Worm (Caenorhabditis elegans): ENCODE data around the gene pdha-1.
A peak's percentile ranks its signal among the peaks of the same experiment; 100 is the strongest.

The pdha-1 gene

ce11 chrII:8016761-8017160 lies 49.3 kb upstream of the pdha-1 start (continued):
- no peak for TF ChIP-seq sdz-12 (GFP tag; optimal IDR thresholded peaks at IDR 0.05)
- no peak for TF ChIP-seq dmd-8 (GFP tag; IDR thresholded peaks at IDR 0.05)
- TF ChIP-seq lsy-2 (tag; optimal IDR thresholded peaks at IDR 0.05): peak; percentile 59 to 82
- TF ChIP-seq spr-1 (tag; optimal IDR thresholded peaks at IDR 0.05): no peak
- no peak for TF ChIP-seq spr-3 (GFP tag; optimal IDR thresholded peaks at IDR 0.05)
- TF ChIP-seq ces-1 (GFP tag; optimal IDR thresholded peaks at IDR 0.05): no peak
- peak; percentile 81 for TF ChIP-seq nhr-77 (tag; optimal IDR thresholded peaks at IDR 0.05)
- TF ChIP-seq T20F7.1 (GFP tag; optimal IDR thresholded peaks at IDR 0.05): peak; percentile 78
- TF ChIP-seq lir-3 (tag; optimal IDR thresholded peaks at IDR 0.05): no peak
- TF ChIP-seq lin-39 (tag; optimal IDR thresholded peaks at IDR 0.05): no peak

- TF ChIP-seq ztf-7 (tag; optimal IDR thresholded peaks at IDR 0.05) (no peak), unc-39 (tag; optimal IDR thresholded peaks at IDR 0.05) (no peak), aly-2 (tag; optimal IDR thresholded peaks at IDR 0.05) (no peak), T26A8.4 (GFP tag; IDR thresholded peaks at IDR 0.05) (no peak), ceh-62 (tag; optimal IDR thresholded peaks at IDR 0.05) (no peak), nhr-41 (GFP tag; IDR thresholded peaks at IDR 0.05) (no peak), lin-1 (GFP tag; IDR thresholded peaks at IDR 0.05) (no peak), daf-12 (tag; optimal IDR thresholded peaks at IDR 0.05) (no peak), F49E8.2 (tag; optimal IDR thresholded peaks at IDR 0.05; ENCODE audit: borderline replicate concordance) (no peak), ceh-20 (GFP tag; IDR thresholded peaks at IDR 0.05) (no peak), lin-38 (GFP tag; IDR thresholded peaks at IDR 0.05) (no peak), egl-27 (tag; optimal IDR thresholded peaks at IDR 0.05) (no peak), Y75B8A.6 (GFP tag; IDR thresholded peaks at IDR 0.05) (no peak), gei-8 (GFP tag; optimal IDR thresholded peaks at IDR 0.05) (no peak), F44E2.7 (GFP tag; IDR thresholded peaks at IDR 0.05) (no peak)
Measured at ce11 chrII:8017380-8017779, 48.7 kb upstream of the pdha-1 start, which contains the start of gene zyg-11. Gene zyg-11 (plus strand): TSS chrII:8017680.

ce11 chrII:8020580-8021044 lies 45.5 kb upstream of the pdha-1 start:
- TF ChIP-seq ctbp-1 (GFP tag; IDR thresholded peaks at IDR 0.05) (no peak), egl-43 (GFP tag; IDR thresholded peaks at IDR 0.05) (no peak), Y48G9A.11 (GFP tag; IDR thresholded peaks at IDR 0.05) (0 out of 2 replicates have a peak, but pooled peaks have one; percentile 18), nhr-41 (GFP tag; IDR thresholded peaks at IDR 0.05) (0 out of 2 replicates have a peak, but pooled peaks have one; percentile 5), T26A8.4 (GFP tag; IDR thresholded peaks at IDR 0.05) (0 out of 2 replicates have a peak, but pooled peaks have one; percentile 48), hlh-30 (tag; optimal IDR thresholded peaks at IDR 0.05; ENCODE audit: insufficient read depth) (no peak), gei-8 (GFP tag; optimal IDR thresholded peaks at IDR 0.05) (peak; percentile 42), pha-4 (GFP tag; IDR thresholded peaks at IDR 0.05) (peak; percentile 45; the same call in 1 of the 2 replicates), pha-4 (tag; optimal IDR thresholded peaks at IDR 0.05) (no peak), lin-1 (GFP tag; IDR thresholded peaks at IDR 0.05) (no peak), ama-1 (optimal IDR thresholded peaks at IDR 0.05) (peak; percentile 39), zfp-3 (GFP tag; conservative IDR thresholded peaks at IDR 0.05) (peak; percentile 50; the same call in 1 of the 2 replicates), mep-1 (tag; optimal IDR thresholded peaks at IDR 0.05) (peak; percentile 8), saeg-2 (GFP tag; IDR thresholded peaks at IDR 0.05) (0 out of 2 replicates have a peak, but pooled peaks have one; percentile 22), aha-1 (tag) (peak; percentile 83), mes-2 (tag; optimal IDR thresholded peaks at IDR 0.05; ENCODE audit: poor library complexity, severe bottlenecking) (no peak), daf-16 (GFP tag; optimal IDR thresholded peaks at IDR 0.05) (peak in 1 of 2 experiments; percentile 16), daf-16 (tag; optimal IDR thresholded peaks at IDR 0.05) (peak; percentile 20), T20F7.1 (GFP tag; optimal IDR thresholded peaks at IDR 0.05) (peak; percentile 7), hmg-1.1 (GFP tag; IDR thresholded peaks at IDR 0.05) (no peak), lin-39 (tag; optimal IDR thresholded peaks at IDR 0.05) (no peak), dve-1 (tag; optimal IDR thresholded peaks at IDR 0.05; ENCODE audit: insufficient read depth) (peak; percentile 13), arid-1 (GFP tag; conservative IDR thresholded peaks at IDR 0.05) (0 out of 2 replicates have a peak, but pooled peaks have one; percentile 3), lin-38 (GFP tag; IDR thresholded peaks at IDR 0.05) (peak; percentile 27; the same call in 1 of the 2 replicates), rbr-2 (tag; optimal IDR thresholded peaks at IDR 0.05) (no peak), nhr-111 (GFP tag; optimal IDR thresholded peaks at IDR 0.05) (no peak), nhr-10 (tag; optimal IDR thresholded peaks at IDR 0.05) (no peak), sdz-12 (GFP tag; optimal IDR thresholded peaks at IDR 0.05) (peak; percentile 69)
